Fruit fly (Drosophila melanogaster): ENCODE data around the gene CG12316.

DNA sequence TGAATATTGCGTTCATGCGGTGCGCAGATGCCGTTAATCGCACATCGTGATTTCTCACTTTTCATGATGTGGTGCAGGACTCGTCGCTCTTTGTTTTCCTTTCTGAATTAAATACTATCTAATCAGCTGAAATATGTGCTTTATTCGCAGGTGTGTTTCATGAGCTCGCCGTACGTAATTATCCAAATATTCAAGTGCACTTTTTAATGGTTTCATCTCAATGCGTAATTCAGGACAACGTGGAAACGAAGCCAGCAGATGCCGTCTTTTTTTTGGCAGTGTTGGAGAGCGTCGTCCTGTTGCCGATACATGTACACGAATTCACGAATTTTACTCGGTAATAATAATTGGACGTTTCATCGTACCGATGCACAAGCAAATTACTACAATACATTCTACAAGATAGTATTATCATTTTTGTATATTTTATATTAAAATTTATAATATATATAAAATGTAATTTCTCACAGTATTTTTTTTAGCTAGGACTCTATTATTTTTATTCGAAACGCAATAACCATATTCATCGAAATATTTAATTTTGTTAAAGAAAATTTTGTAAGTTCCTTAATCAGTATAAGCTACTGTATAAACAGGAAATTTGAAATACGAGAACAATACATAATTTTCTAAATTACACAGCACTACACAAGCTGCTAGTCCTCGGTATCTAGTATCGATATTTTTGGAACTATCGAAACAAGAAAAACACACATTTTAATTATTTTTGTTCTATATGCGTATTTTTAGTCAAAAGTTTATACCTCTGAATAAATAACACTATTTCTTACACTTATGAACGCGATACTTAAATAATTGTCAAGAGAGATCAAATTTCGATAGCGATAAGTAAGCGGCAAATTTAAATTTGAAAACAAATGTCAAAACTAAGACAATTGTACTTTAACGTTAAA lies at the start of gene CG12316:
- TF ChIP-seq Snoo (tag; optimal IDR thresholded peaks at IDR 0.05) (peak; percentile 96), fd96Ca (GFP tag; IDR thresholded peaks at IDR 0.05) (peak; percentile 96), D1 (tag; optimal IDR thresholded peaks at IDR 0.05) (peak; percentile 80), CG15710 (tag; optimal IDR thresholded peaks at IDR 0.05) (peak; percentile 94), CG12605 (GFP tag; IDR thresholded peaks at IDR 0.05) (peak; percentile 89), CG17806 (tag; optimal IDR thresholded peaks at IDR 0.05) (peak; percentile 93), Ets98B (GFP tag; IDR thresholded peaks at IDR 0.05) (peak; percentile 89), Pif1B (GFP tag; optimal IDR thresholded peaks at IDR 0.05) (peak; percentile 97)
